Worm (Caenorhabditis elegans) whole organism, young adult: Measurements from ENCODE around the gene str-229.

Source experiments
- F22D6.2 ChIP-seq: sonication (generic microtip); optimal IDR thresholded peaks from 2 replicates; lab custom pipeline; 2016; ENCODE audit warnings: mild to moderate bottlenecking, missing genetic modification characterization, missing compliant biosample characterization
- F37B4.10 ChIP-seq: fragments of 200-800 bp; sonication (Bioruptor generic); IDR thresholded peaks from 2 replicates; pipeline ENCODE4 v1.3.6; 2022; ENCODE audit warnings: missing genetic modification characterization, missing compliant biosample characterization
- F39B2.1 ChIP-seq: fragments of 200-800 bp; sonication (Bioruptor generic); IDR thresholded peaks from 2 replicates; pipeline ENCODE4 v1.3.6; 2022; ENCODE audit warnings: missing genetic modification reagents, missing genetic modification characterization, missing compliant biosample characterization
- F49E8.2 ChIP-seq: sonication (generic microtip); optimal IDR thresholded peaks from 3 replicates; lab custom pipeline; 2017; ENCODE audit warnings: missing genetic modification characterization, mild to moderate bottlenecking, missing compliant biosample characterization, antibody characterized with exemption, moderate library complexity; ENCODE audit not compliant: insufficient read depth
- K11D2.4 ChIP-seq: fragments of 200-800 bp; sonication (Bioruptor generic); IDR thresholded peaks from 2 replicates; pipeline ENCODE4 v1.3.6; 2022; ENCODE audit warnings: missing genetic modification reagents, missing genetic modification characterization, missing compliant biosample characterization
- K12H6.12 ChIP-seq: fragments of 200-800 bp; sonication (Bioruptor generic); optimal IDR thresholded peaks from 2 replicates; lab custom pipeline; 2018; ENCODE audit warnings: mild to moderate bottlenecking, missing genetic modification characterization, missing compliant biosample characterization
- Y79H2A.3 ChIP-seq: fragments of 200-800 bp; sonication (Bioruptor generic); conservative IDR thresholded peaks from 2 replicates; pipeline ENCODE4 v1.3.6; 2022; ENCODE audit warnings: missing genetic modification reagents, missing genetic modification characterization, missing compliant biosample characterization
- ZK185.1 ChIP-seq: sonication (generic microtip); optimal IDR thresholded peaks from 2 replicates; lab custom pipeline; 2016; ENCODE audit warnings: mild to moderate bottlenecking, missing genetic modification characterization, missing compliant biosample characterization; ENCODE audit not compliant: poor library complexity, severe bottlenecking
- akir-1 ChIP-seq: fragments of 200-800 bp; sonication (Bioruptor generic); optimal IDR thresholded peaks from 2 replicates; lab custom pipeline; 2018; ENCODE audit warnings: mild to moderate bottlenecking, missing genetic modification characterization, moderate library complexity, missing compliant biosample characterization
- aptf-2 ChIP-seq: fragments of 200-800 bp; sonication (Bioruptor generic); conservative IDR thresholded peaks from 2 replicates; pipeline ENCODE4 v1.3.6; 2022; ENCODE audit warnings: missing genetic modification reagents, missing genetic modification characterization, missing compliant biosample characterization
- aptf-3 ChIP-seq: fragments of 200-800 bp; sonication (Bioruptor generic); IDR thresholded peaks from 2 replicates; pipeline ENCODE4 v1.3.6; 2022; ENCODE audit warnings: missing genetic modification characterization, missing compliant biosample characterization
- bed-2 ChIP-seq: fragments of 200-800 bp; sonication (Bioruptor generic); IDR thresholded peaks from 2 replicates; pipeline ENCODE4 v1.3.6; 2022; ENCODE audit warnings: missing genetic modification reagents, missing genetic modification characterization, missing compliant biosample characterization
- cebp-2 ChIP-seq: fragments of 200-800 bp; sonication (Bioruptor generic); IDR thresholded peaks from 2 replicates; pipeline ENCODE4 v1.3.6; 2022; ENCODE audit warnings: missing genetic modification characterization, missing compliant biosample characterization
- ceh-40 ChIP-seq: fragments of 200-800 bp; sonication (Bioruptor generic); IDR thresholded peaks from 2 replicates; pipeline ENCODE4 v1.3.6; 2022; ENCODE audit warnings: missing genetic modification characterization, missing compliant biosample characterization
- ceh-58 ChIP-seq: fragments of 200-800 bp; sonication (Bioruptor generic); IDR thresholded peaks from 2 replicates; pipeline ENCODE4 v1.3.6; 2022; ENCODE audit warnings: missing genetic modification characterization, missing compliant biosample characterization
- dpff-1 ChIP-seq: sonication (generic microtip); optimal IDR thresholded peaks from 2 replicates; lab custom pipeline; 2017; ENCODE audit warnings: mild to moderate bottlenecking, missing genetic modification characterization, missing compliant biosample characterization
- ekl-4 ChIP-seq: fragments of 200-800 bp; sonication (Bioruptor generic); IDR thresholded peaks from 2 replicates; pipeline ENCODE4 v1.3.6; 2022; ENCODE audit warnings: missing genetic modification reagents, missing genetic modification characterization, missing compliant biosample characterization
- him-1 ChIP-seq: sonication (generic microtip); optimal IDR thresholded peaks from 2 replicates; lab custom pipeline; 2016; ENCODE audit warnings: missing genotype, missing genetic modification reagents, missing genetic modification characterization, missing compliant biosample characterization
- hlh-26 ChIP-seq: fragments of 200-800 bp; sonication (Bioruptor generic); conservative IDR thresholded peaks from 2 replicates; pipeline ENCODE4 v1.3.6; 2022; ENCODE audit warnings: missing genetic modification reagents, missing genetic modification characterization, missing compliant biosample characterization
- hrde-1 ChIP-seq: sonication (generic microtip); optimal IDR thresholded peaks from 2 replicates; lab custom pipeline; 2016; ENCODE audit warnings: missing genetic modification characterization, mild to moderate bottlenecking, missing compliant biosample characterization, moderate library complexity, missing genotype, missing genetic modification reagents, borderline replicate concordance
- lag-1 ChIP-seq: fragments of 200-800 bp; sonication (Bioruptor generic); IDR thresholded peaks from 2 replicates; pipeline ENCODE4 v1.3.6; 2022; ENCODE audit warnings: missing genetic modification reagents, missing genetic modification characterization, missing compliant biosample characterization
- lin-35 ChIP-seq, 3 experiments: fragments of 150-350 bp in 2 of 3; sonication (generic microtip) in 1 of 3; optimal IDR thresholded peaks; 2 replicates each; lab custom pipeline; 2014 to 2018; ENCODE audit warnings: missing biosample characterization in 3 of 3, missing genetic modification characterization in 3 of 3, missing genetic modification reagents in 3 of 3
- lsy-27 ChIP-seq: sonication (generic microtip); optimal IDR thresholded peaks from 2 replicates; lab custom pipeline; 2017; ENCODE audit warnings: missing genetic modification characterization, mild to moderate bottlenecking, missing compliant biosample characterization, antibody characterized with exemption, missing genotype, borderline replicate concordance; ENCODE audit not compliant: insufficient read depth
- madf-10 ChIP-seq: sonication (generic microtip); optimal IDR thresholded peaks from 2 replicates; lab custom pipeline; 2016; ENCODE audit warnings: mild to moderate bottlenecking, missing genetic modification characterization, missing compliant biosample characterization
- mcd-1 ChIP-seq: fragments of 200-800 bp; sonication (Bioruptor generic); IDR thresholded peaks from 2 replicates; pipeline ENCODE4 v1.3.6; 2022; ENCODE audit warnings: missing genetic modification reagents, missing genetic modification characterization, missing compliant biosample characterization
- nhr-120 ChIP-seq: fragments of 200-800 bp; sonication (Bioruptor generic); IDR thresholded peaks from 2 replicates; pipeline ENCODE4 v1.3.6; 2022; ENCODE audit warnings: missing genetic modification characterization, missing compliant biosample characterization
- nhr-80 ChIP-seq: sonication (generic microtip); optimal IDR thresholded peaks from 2 replicates; lab custom pipeline; 2016; ENCODE audit warnings: missing genetic modification characterization, missing compliant biosample characterization
- pbrm-1 ChIP-seq: fragments of 200-800 bp; sonication (Bioruptor generic); IDR thresholded peaks from 2 replicates; pipeline ENCODE4 v1.3.6; 2022; ENCODE audit warnings: missing genetic modification reagents, missing genetic modification characterization, missing compliant biosample characterization
- repo-1 ChIP-seq: sonication (generic microtip); optimal IDR thresholded peaks from 2 replicates; lab custom pipeline; 2017; ENCODE audit warnings: mild to moderate bottlenecking, missing genetic modification characterization, missing compliant biosample characterization
- rpc-1 ChIP-seq, 2 experiments: fragments of 150-350 bp in 1 of 2; sonication (generic microtip) in 1 of 2; optimal IDR thresholded peaks; 2 replicates each; lab custom pipeline; 2014 to 2018; ENCODE audit warnings: missing biosample characterization in 1 of 2, missing genetic modification characterization in 1 of 2, missing genetic modification reagents in 1 of 2, missing genotype in 1 of 2
- sea-2 ChIP-seq: fragments of 200-800 bp; sonication (Bioruptor generic); IDR thresholded peaks from 2 replicates; pipeline ENCODE4 v1.3.6; 2022; ENCODE audit warnings: missing genetic modification characterization, missing compliant biosample characterization
- somi-1 ChIP-seq: fragments of 200-800 bp; sonication (Bioruptor generic); optimal IDR thresholded peaks from 2 replicates; lab custom pipeline; 2018; ENCODE audit warnings: mild to moderate bottlenecking, missing genetic modification characterization, missing compliant biosample characterization
- sptf-2 ChIP-seq: fragments of 200-800 bp; sonication (Bioruptor generic); optimal IDR thresholded peaks from 2 replicates; lab custom pipeline; 2018; ENCODE audit warnings: mild to moderate bottlenecking, missing genetic modification characterization, missing compliant biosample characterization
- tbx-9 ChIP-seq: sonication (generic microtip); optimal IDR thresholded peaks from 2 replicates; lab custom pipeline; 2016; ENCODE audit warnings: borderline replicate concordance, missing genetic modification characterization, inconsistent platforms, missing compliant biosample characterization
- xnd-1 ChIP-seq: sonication (generic microtip); optimal IDR thresholded peaks from 2 replicates; lab custom pipeline; 2016; ENCODE audit warnings: missing genotype, missing genetic modification reagents, missing genetic modification characterization, missing compliant biosample characterization
- zfh-2 ChIP-seq: fragments of 200-800 bp; sonication (Bioruptor generic); conservative IDR thresholded peaks from 2 replicates; pipeline ENCODE4 v1.3.6; 2022; ENCODE audit warnings: missing genetic modification reagents, missing genetic modification characterization, missing compliant biosample characterization
- zim-3 ChIP-seq: sonication (generic microtip); optimal IDR thresholded peaks from 2 replicates; lab custom pipeline; 2017; ENCODE audit warnings: mild to moderate bottlenecking, missing genetic modification characterization, moderate library complexity, missing compliant biosample characterization
- ztf-6 ChIP-seq: fragments of 200-800 bp; sonication (Bioruptor generic); IDR thresholded peaks from 2 replicates; pipeline ENCODE4 v1.3.6; 2022; ENCODE audit warnings: missing genetic modification reagents, missing genetic modification characterization, missing compliant biosample characterization

Gene str-229

ce11 chrV:3884550-3884949 lies 17.8 kb downstream of the str-229 start:
- TF ChIP-seq pbrm-1 (GFP tag; lab: Robert Waterston, UW), result no peak
- TF ChIP-seq aptf-3 (GFP tag; lab: Robert Waterston, UW), result no peak
- no peak for TF ChIP-seq ceh-40 (GFP tag; lab: Robert Waterston, UW)
- TF ChIP-seq K12H6.12 (tag; lab: Kevin White, UChicago), result no peak
- no peak for TF ChIP-seq madf-10 (tag; lab: Kevin White, UChicago)
- TF ChIP-seq cebp-2 (GFP tag; lab: Robert Waterston, UW), result no peak
- TF ChIP-seq F37B4.10 (GFP tag; lab: Robert Waterston, UW), result no peak
- TF ChIP-seq mcd-1 (GFP tag; lab: Robert Waterston, UW), result no peak
- TF ChIP-seq akir-1 (GFP tag; lab: Kevin White, UChicago), result no peak
- no peak for TF ChIP-seq F49E8.2
- no peak for TF ChIP-seq lag-1
- no peak for TF ChIP-seq repo-1
- TF ChIP-seq hrde-1 (tag; lab: Kevin White, UChicago), result no peak
- no peak for TF ChIP-seq lin-35 (GFP tag; optimal IDR thresholded peaks at IDR 0.05; lab: Kevin White, UChicago)
- TF ChIP-seq, all 124 proteins: peak for 0

ce11 chrV:3878223-3878622 lies 24.1 kb downstream of the str-229 start, which contains the start of gene nhr-159:
Gene nhr-159 (minus strand): TSS chrV:3878323.
- TF ChIP-seq ekl-4 (GFP tag; lab: Robert Waterston, UW) (no peak), hrde-1 (tag; lab: Kevin White, UChicago) (no peak), bed-2 (no peak), lag-1 (no peak), ZK185.1 (tag; lab: Kevin White, UChicago) (no peak), dpff-1 (tag; lab: Kevin White, UChicago) (no peak), somi-1 (no peak), tbx-9 (no peak)
- TF ChIP-seq, all 124 proteins: peak for 0

ce11 chrV:3877242-3877641 lies 25.1 kb downstream of the str-229 start:
- TF ChIP-seq sptf-2 (no peak), K12H6.12 (tag; lab: Kevin White, UChicago) (no peak), F22D6.2 (tag; lab: Kevin White, UChicago) (no peak), zim-3 (tag; lab: Kevin White, UChicago) (no peak), cebp-2 (GFP tag; lab: Robert Waterston, UW) (no peak), him-1 (no peak), ZK185.1 (tag; lab: Kevin White, UChicago) (no peak), F37B4.10 (GFP tag; lab: Robert Waterston, UW) (no peak), hlh-26 (GFP tag; lab: Robert Waterston, UW) (no peak), xnd-1 (no peak), K11D2.4 (GFP tag; lab: Robert Waterston, UW) (no peak), nhr-80 (tag; lab: Kevin White, UChicago) (no peak), rpc-1 (optimal IDR thresholded peaks at IDR 0.05; lab: Kevin White, UChicago) (no peak), rpc-1 (tag; optimal IDR thresholded peaks at IDR 0.05; lab: Kevin White, UChicago) (no peak), sea-2 (GFP tag; lab: Robert Waterston, UW) (no peak)

DNA sequence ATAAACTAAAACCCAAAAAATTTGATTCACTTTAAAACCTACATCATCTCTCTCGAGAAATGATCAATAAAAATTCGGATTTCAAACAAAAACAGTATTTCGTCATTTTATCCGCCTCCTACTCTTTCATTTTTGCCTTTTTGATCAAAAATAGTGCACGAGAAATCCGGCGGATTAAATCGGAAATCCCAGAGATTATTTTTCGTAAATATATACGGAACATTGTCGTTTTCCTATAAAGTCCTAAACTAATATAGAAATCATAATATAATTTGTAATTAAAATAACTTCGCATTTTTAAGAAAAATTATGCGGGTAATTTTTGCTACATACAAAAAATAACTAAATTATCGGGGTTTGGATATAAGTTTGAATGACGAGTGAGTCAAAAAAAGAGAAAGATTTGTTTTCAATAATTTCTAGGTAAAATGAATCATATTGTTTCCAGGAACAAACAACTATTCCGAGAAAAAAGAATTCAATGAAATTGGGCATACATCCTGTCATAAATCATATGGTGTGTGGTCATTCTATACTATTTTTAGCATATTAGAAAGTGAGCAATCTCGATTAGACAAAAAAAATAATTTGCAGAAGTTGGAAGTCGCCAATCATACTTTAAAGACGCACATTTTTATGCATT lies 28.1 kb downstream of the str-229 start, which contains the start of gene nhr-158:
nhr-158 (minus strand) TSS at position 51 of the 643 bp plus-strand sequence.
- no peak for TF ChIP-seq aptf-2
- TF ChIP-seq xnd-1, result no peak
- TF ChIP-seq lsy-27, result no peak
- TF ChIP-seq hlh-26 (GFP tag; lab: Robert Waterston, UW), result no peak
- TF ChIP-seq ceh-58 (GFP tag; lab: Robert Waterston, UW), result no peak
- no peak for TF ChIP-seq F39B2.1 (GFP tag; lab: Robert Waterston, UW)
- TF ChIP-seq nhr-80 (tag; lab: Kevin White, UChicago), result no peak
- no peak for TF ChIP-seq Y79H2A.3 (GFP tag; lab: Robert Waterston, UW)
- no peak for TF ChIP-seq zfh-2 (GFP tag; lab: Robert Waterston, UW)
- TF ChIP-seq nhr-120, result no peak
- no peak for TF ChIP-seq ztf-6 (GFP tag; lab: Robert Waterston, UW)
